Worm (Caenorhabditis elegans): ENCODE data around the gene srh-299.

DNA sequence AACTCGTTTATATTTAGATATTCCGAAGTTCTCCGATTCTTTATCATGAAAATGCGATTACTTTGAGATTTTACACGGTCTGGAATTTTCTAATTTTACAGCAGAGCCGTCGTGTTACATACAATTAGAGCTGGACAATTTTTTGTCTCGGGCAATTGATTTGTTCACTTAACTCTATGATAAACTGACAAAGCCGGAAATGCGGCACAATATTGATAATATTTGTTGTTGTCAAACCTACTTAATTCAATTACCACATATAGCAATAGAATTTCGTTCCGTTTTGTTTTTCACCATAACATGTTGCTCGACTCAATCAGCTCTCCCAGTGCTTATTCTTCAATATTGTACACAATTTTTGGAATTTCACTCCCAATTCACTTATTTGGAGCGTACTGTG is at the start of gene srh-299:
- TF ChIP-seq ztf-11 (tag; optimal IDR thresholded peaks at IDR 0.05) (no peak), nhr-28 (tag; optimal IDR thresholded peaks at IDR 0.05) (no peak), nhr-237 (tag; optimal IDR thresholded peaks at IDR 0.05) (no peak), unc-62 (GFP tag; optimal IDR thresholded peaks at IDR 0.05 in 1 of 2) (no peak), unc-62 (tag; optimal IDR thresholded peaks at IDR 0.05) (no peak), mdl-1 (tag; optimal IDR thresholded peaks at IDR 0.05) (no peak), dmd-6 (GFP tag; IDR thresholded peaks at IDR 0.05) (no peak), snpc-4 (tag; optimal IDR thresholded peaks at IDR 0.05) (no peak), ceh-82 (tag; optimal IDR thresholded peaks at IDR 0.05) (no peak), ama-1 (optimal IDR thresholded peaks at IDR 0.05) (no peak), T26A8.4 (GFP tag; IDR thresholded peaks at IDR 0.05) (no peak), Y75B8A.6 (GFP tag; IDR thresholded peaks at IDR 0.05) (no peak)

Measured in whole organism, L4 larva.